Worm (Caenorhabditis elegans): Measurements from ENCODE around the gene mob-4.
A peak's percentile ranks its signal among the peaks of the same experiment; 100 is the strongest.

Gene mob-4

DNA sequence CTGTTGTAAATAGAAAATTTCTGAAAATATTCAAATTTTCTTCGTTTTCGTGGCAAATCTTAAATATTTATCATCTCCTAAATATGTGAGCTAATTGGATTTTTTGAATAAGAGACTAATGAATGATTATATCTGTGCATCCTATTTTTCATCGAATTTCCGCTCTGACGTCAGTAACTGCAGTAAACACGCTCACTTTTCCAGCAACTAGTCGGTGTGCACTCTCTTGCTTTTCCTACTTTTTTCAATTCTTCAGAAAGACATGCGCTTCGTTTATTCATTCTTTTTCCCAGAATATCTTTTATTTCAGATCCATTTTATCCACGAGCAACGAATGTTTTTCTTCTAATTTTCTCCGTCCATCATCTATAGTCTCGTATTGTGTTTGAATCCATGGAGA lies 4.6 kb downstream of the mob-4 start:
- TF ChIP-seq hmg-1.1 (GFP tag; IDR thresholded peaks at IDR 0.05) (0 out of 2 replicates have a peak, but pooled peaks have one; percentile 6), attf-4 (tag; optimal IDR thresholded peaks at IDR 0.05) (no peak), ctbp-1 (GFP tag; IDR thresholded peaks at IDR 0.05) (0 out of 2 replicates have a peak, but pooled peaks have one; percentile 41), hlh-30 (tag; optimal IDR thresholded peaks at IDR 0.05; ENCODE audit: insufficient read depth) (no peak), lin-38 (GFP tag; IDR thresholded peaks at IDR 0.05) (0 out of 2 replicates have a peak, but pooled peaks have one; percentile 13), F37D6.2 (tag; optimal IDR thresholded peaks at IDR 0.05) (peak; percentile 11), set-16 (GFP tag; IDR thresholded peaks at IDR 0.05) (no peak), daf-8 (GFP tag; IDR thresholded peaks at IDR 0.05) (no peak), lsy-2 (tag; optimal IDR thresholded peaks at IDR 0.05) (peak in 1 of 2 experiments; percentile 15), lin-13 (GFP tag; optimal IDR thresholded peaks at IDR 0.05) (no peak), ceh-32 (tag; optimal IDR thresholded peaks at IDR 0.05; ENCODE audit: poor library complexity) (no peak), nhr-11 (tag; optimal IDR thresholded peaks at IDR 0.05) (peak; percentile 27)

DNA sequence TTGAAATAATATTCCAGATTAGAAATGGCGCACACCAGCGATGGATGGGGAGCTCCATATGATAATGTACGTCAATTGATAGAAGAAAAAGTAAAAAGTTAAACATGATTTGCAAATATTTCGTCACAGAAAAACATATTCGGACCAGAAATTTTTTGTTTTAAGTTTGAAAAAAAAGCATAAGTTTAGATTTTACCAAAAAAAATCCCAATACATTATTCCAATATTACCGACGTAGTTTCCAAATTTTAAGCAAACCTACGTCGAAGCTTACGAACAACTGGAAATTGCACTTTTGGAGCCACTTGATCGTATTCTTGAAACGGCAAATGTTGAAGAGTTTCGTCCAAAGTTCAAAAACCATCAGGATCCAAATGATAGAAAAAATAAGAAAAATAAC lies 7.7 kb downstream of the mob-4 start, which contains the start of gene henn-1:
henn-1 (plus strand) TSS at position 18 of the 400 bp plus-strand sequence.
- TF ChIP-seq skn-1 (tag; optimal IDR thresholded peaks at IDR 0.05) = no peak
- TF ChIP-seq arid-1 (GFP tag; conservative IDR thresholded peaks at IDR 0.05) = 0 out of 2 replicates have a peak, but pooled peaks have one; percentile 21
- TF ChIP-seq nhr-11 (tag; optimal IDR thresholded peaks at IDR 0.05) = no peak
- TF ChIP-seq F49E8.2 (tag; optimal IDR thresholded peaks at IDR 0.05; ENCODE audit: borderline replicate concordance) = no peak
- TF ChIP-seq tag-97 (GFP tag; IDR thresholded peaks at IDR 0.05) = no peak
- TF ChIP-seq ceh-32 (tag; optimal IDR thresholded peaks at IDR 0.05; ENCODE audit: poor library complexity) = no peak
- TF ChIP-seq daf-16 (GFP tag; optimal IDR thresholded peaks at IDR 0.05) = no peak
- no peak for TF ChIP-seq daf-16 (tag; optimal IDR thresholded peaks at IDR 0.05)
- TF ChIP-seq dmd-6 (GFP tag; IDR thresholded peaks at IDR 0.05) = no peak
- no peak for TF ChIP-seq fos-1 (tag; optimal IDR thresholded peaks at IDR 0.05)
- TF ChIP-seq R02D3.7 (tag; optimal IDR thresholded peaks at IDR 0.05) = no peak
- TF ChIP-seq lin-38 (GFP tag; IDR thresholded peaks at IDR 0.05) = no peak
- TF ChIP-seq ceh-44 (GFP tag; IDR thresholded peaks at IDR 0.05) = no peak
- no peak for TF ChIP-seq pqm-1 (tag; optimal IDR thresholded peaks at IDR 0.05)
- TF ChIP-seq ctbp-1 (GFP tag; IDR thresholded peaks at IDR 0.05) = 0 out of 2 replicates have a peak, but pooled peaks have one; percentile 8
- TF ChIP-seq hlh-11 (tag; optimal IDR thresholded peaks at IDR 0.05) = peak; percentile 3
- no peak for TF ChIP-seq gei-8 (GFP tag; optimal IDR thresholded peaks at IDR 0.05)
- TF ChIP-seq sdz-12 (GFP tag; optimal IDR thresholded peaks at IDR 0.05) = peak; percentile 27
- no peak for TF ChIP-seq madf-9 (GFP tag; conservative IDR thresholded peaks at IDR 0.05)
- TF ChIP-seq nhr-25 (tag; optimal IDR thresholded peaks at IDR 0.05; ENCODE audit: borderline replicate concordance, insufficient read depth) = no peak
- no peak for TF ChIP-seq pha-4 (GFP tag; IDR thresholded peaks at IDR 0.05)
- TF ChIP-seq pha-4 (tag; optimal IDR thresholded peaks at IDR 0.05) = no peak
- no peak for TF ChIP-seq lsy-2 (tag; optimal IDR thresholded peaks at IDR 0.05)
- TF ChIP-seq Y48G9A.11 (GFP tag; IDR thresholded peaks at IDR 0.05) = no peak
- no peak for TF ChIP-seq snpc-4 (tag; optimal IDR thresholded peaks at IDR 0.05)
- TF ChIP-seq ZK546.5 (tag; optimal IDR thresholded peaks at IDR 0.05) = no peak
- TF ChIP-seq unc-62 (GFP tag; optimal IDR thresholded peaks at IDR 0.05 in 1 of 2) = peak in 1 of 2 experiments; percentile 56
- TF ChIP-seq unc-62 (tag; optimal IDR thresholded peaks at IDR 0.05) = no peak
- no peak for TF ChIP-seq tra-1 (GFP tag; IDR thresholded peaks at IDR 0.05)
- no peak for TF ChIP-seq dmd-9 (GFP tag; IDR thresholded peaks at IDR 0.05)
- TF ChIP-seq mep-1 (tag; optimal IDR thresholded peaks at IDR 0.05) = peak; percentile 10
- TF ChIP-seq dmd-8 (GFP tag; IDR thresholded peaks at IDR 0.05) = no peak
- peak; percentile 48 for TF ChIP-seq lin-39 (tag; optimal IDR thresholded peaks at IDR 0.05)
- no peak for TF ChIP-seq ces-1 (GFP tag; optimal IDR thresholded peaks at IDR 0.05)
- TF ChIP-seq lin-15B (tag; optimal IDR thresholded peaks at IDR 0.05) = no peak
- TF ChIP-seq lir-3 (tag; optimal IDR thresholded peaks at IDR 0.05) = no peak
- TF ChIP-seq daf-8 (GFP tag; IDR thresholded peaks at IDR 0.05) = no peak
- no peak for TF ChIP-seq nhr-10 (tag; optimal IDR thresholded peaks at IDR 0.05)
- TF ChIP-seq dve-1 (tag; optimal IDR thresholded peaks at IDR 0.05; ENCODE audit: insufficient read depth) = peak; percentile 16
- TF ChIP-seq mxl-2 (GFP tag; conservative IDR thresholded peaks at IDR 0.05) = no peak
- TF ChIP-seq ztf-11 (tag; optimal IDR thresholded peaks at IDR 0.05) = no peak
- TF ChIP-seq F44E2.7 (GFP tag; IDR thresholded peaks at IDR 0.05) = no peak
- TF ChIP-seq php-3 (GFP tag; IDR thresholded peaks at IDR 0.05) = no peak
